Fruit fly (Drosophila melanogaster) whole organism: ENCODE measurements around the gene Asator.

Experiments
- CG8478 ChIP-seq: fragments of >200 bp; optimal IDR thresholded peaks from 2 replicates; lab custom pipeline; 2018; ENCODE audit warnings: inconsistent platforms
- Dll ChIP-seq: fragments of >200 bp; optimal IDR thresholded peaks from 2 replicates; lab custom pipeline; 2017
- usp ChIP-seq: fragments of >200 bp; optimal IDR thresholded peaks from 2 replicates; lab custom pipeline; 2017; ENCODE audit warnings: missing biosample characterization, missing genetic modification characterization, mixed read lengths

DNA sequence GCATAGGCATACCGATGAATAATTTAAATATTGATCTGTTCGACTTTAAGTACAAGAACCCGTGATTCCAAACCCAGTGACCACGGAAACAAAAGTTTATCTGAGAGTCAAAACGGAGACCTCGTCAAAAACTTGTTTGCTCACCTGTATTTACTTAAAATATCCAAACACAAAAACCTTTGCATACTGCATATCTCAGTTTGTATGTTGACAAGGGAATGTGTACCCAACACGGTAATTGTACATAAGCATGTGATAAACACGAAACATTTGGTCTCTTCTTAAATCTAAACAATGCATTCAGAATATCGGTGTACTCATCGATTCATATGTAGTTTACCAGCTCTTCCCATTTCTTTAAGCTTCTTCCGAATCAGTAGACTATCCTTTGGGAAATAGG lies 8.9 kb upstream of the Asator start:
- no peak for TF ChIP-seq CG8478 (lab: Kevin White, UChicago)
- no peak for TF ChIP-seq Dll (lab: Kevin White, UChicago)
- TF ChIP-seq usp = no peak
